Worm (Caenorhabditis elegans): ENCODE measurements around the gene C36C5.12.

C36C5.12 gene

ce11 chrV:3145241-3145640 is 13.9 kb downstream of the C36C5.12 start:
- TF ChIP-seq snpc-4 (tag; optimal IDR thresholded peaks at IDR 0.05) (no peak), peb-1 (tag; optimal IDR thresholded peaks at IDR 0.05) (no peak)

DNA sequence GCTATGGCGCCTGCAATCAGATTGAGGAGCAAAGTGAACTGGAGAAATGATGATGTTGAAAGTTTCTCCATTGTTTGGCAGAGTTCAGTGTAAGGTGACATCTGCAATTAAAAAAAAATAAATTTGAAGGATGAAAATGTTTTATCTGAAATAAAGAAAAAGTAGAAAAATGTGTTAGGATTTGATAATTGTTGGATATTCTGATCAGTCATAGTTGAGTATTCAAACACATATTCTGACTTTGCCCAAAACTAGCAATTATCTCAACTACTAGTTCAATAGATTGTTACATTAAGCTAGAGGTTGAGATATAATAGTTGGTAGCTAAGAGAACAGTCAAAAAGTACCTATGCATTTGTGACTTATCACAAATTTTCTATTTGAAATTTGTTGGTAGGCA is 14.7 kb downstream of the C36C5.12 start, which contains the start of gene srab-10:
Gene srab-10, minus strand, starts transcription at position 101 of the 400 bp plus-strand sequence.
- TF ChIP-seq crh-2 (tag; optimal IDR thresholded peaks at IDR 0.05): no peak
- TF ChIP-seq lsy-2 (tag; optimal IDR thresholded peaks at IDR 0.05): no peak
- TF ChIP-seq snpc-4 (tag; optimal IDR thresholded peaks at IDR 0.05): no peak
- no peak for TF ChIP-seq mab-5 (tag; optimal IDR thresholded peaks at IDR 0.05)
- no peak for TF ChIP-seq ztf-4 (tag; optimal IDR thresholded peaks at IDR 0.05)
- no peak for TF ChIP-seq unc-62 (GFP tag; optimal IDR thresholded peaks at IDR 0.05)
- TF ChIP-seq elt-1 (tag; optimal IDR thresholded peaks at IDR 0.05): no peak
- no peak for TF ChIP-seq sma-3 (GFP tag; optimal IDR thresholded peaks at IDR 0.05)
- TF ChIP-seq Y55F3AM.14 (GFP tag; optimal IDR thresholded peaks at IDR 0.05): no peak
- no peak for TF ChIP-seq alr-1 (tag; optimal IDR thresholded peaks at IDR 0.05)
- no peak for TF ChIP-seq aly-2 (tag; optimal IDR thresholded peaks at IDR 0.05)
- TF ChIP-seq sem-4 (tag; optimal IDR thresholded peaks at IDR 0.05): no peak
- TF ChIP-seq sma-9 (GFP tag; optimal IDR thresholded peaks at IDR 0.05): no peak
- no peak for TF ChIP-seq sma-9 (tag; optimal IDR thresholded peaks at IDR 0.05)
- TF ChIP-seq nhr-23 (tag; optimal IDR thresholded peaks at IDR 0.05): no peak
- TF ChIP-seq ztf-11 (tag; optimal IDR thresholded peaks at IDR 0.05): no peak
- TF ChIP-seq nhr-6 (tag; optimal IDR thresholded peaks at IDR 0.05): no peak
- no peak for TF ChIP-seq lin-13 (GFP tag; optimal IDR thresholded peaks at IDR 0.05)

DNA sequence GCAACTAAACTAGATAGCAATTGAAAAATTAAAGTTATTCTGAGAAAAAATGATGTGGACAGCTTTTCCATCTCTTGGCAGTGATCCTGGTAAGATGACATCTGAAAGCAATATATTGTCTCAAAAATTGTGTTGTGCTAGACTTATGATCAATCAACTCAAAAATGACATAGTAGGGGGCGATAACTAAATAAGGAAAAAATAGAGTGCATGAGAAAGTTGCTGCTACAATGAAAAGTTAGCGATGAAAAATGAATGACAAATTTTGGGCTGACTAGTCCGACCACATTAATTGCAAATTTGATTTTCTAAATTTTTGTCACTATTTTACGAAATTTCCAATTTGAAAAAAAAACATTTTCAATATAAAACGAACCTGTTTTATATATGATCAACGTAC is 18.0 kb downstream of the C36C5.12 start, which contains the start of gene srab-9:
Gene srab-9, minus strand, starts transcription at position 101 of the 400 bp plus-strand sequence.
- TF ChIP-seq snpc-4 (tag; optimal IDR thresholded peaks at IDR 0.05) (no peak), nhr-25 (tag; optimal IDR thresholded peaks at IDR 0.05) (no peak), ZK546.5 (tag; optimal IDR thresholded peaks at IDR 0.05) (no peak), C34F6.9 (tag; optimal IDR thresholded peaks at IDR 0.05) (no peak), aly-2 (tag; optimal IDR thresholded peaks at IDR 0.05) (no peak), sma-3 (GFP tag; optimal IDR thresholded peaks at IDR 0.05) (no peak)

ce11 chrV:3138488-3138887 is 20.7 kb downstream of the C36C5.12 start, which contains the start of the genes irld-3 and F02C9.1:
irld-3 (minus strand) TSS chrV:3138588.
F02C9.1 (plus strand) TSS chrV:3138703.
- TF ChIP-seq ama-1 (optimal IDR thresholded peaks at IDR 0.05): no peak
- no peak for TF ChIP-seq ztf-11 (tag; optimal IDR thresholded peaks at IDR 0.05)
- no peak for TF ChIP-seq sma-3 (GFP tag; optimal IDR thresholded peaks at IDR 0.05)
- TF ChIP-seq C34F6.9 (tag; optimal IDR thresholded peaks at IDR 0.05): no peak
- TF ChIP-seq lsy-2 (tag; optimal IDR thresholded peaks at IDR 0.05): no peak
- no peak for TF ChIP-seq snpc-4 (tag; optimal IDR thresholded peaks at IDR 0.05)
- TF ChIP-seq crh-2 (tag; optimal IDR thresholded peaks at IDR 0.05): no peak
- no peak for TF ChIP-seq R02D3.7 (tag; optimal IDR thresholded peaks at IDR 0.05)
- no peak for TF ChIP-seq dmd-4 (tag; optimal IDR thresholded peaks at IDR 0.05)

- TF ChIP-seq nhr-11 (tag; optimal IDR thresholded peaks at IDR 0.05): no peak
- TF ChIP-seq sma-9 (GFP tag; optimal IDR thresholded peaks at IDR 0.05): no peak
- no peak for TF ChIP-seq sma-9 (tag; optimal IDR thresholded peaks at IDR 0.05)
- TF ChIP-seq ztf-4 (tag; optimal IDR thresholded peaks at IDR 0.05): no peak
- TF ChIP-seq ceh-16 (tag; optimal IDR thresholded peaks at IDR 0.05): no peak
- TF ChIP-seq snpc-4 (tag; optimal IDR thresholded peaks at IDR 0.05): no peak
- TF ChIP-seq zag-1 (tag; optimal IDR thresholded peaks at IDR 0.05): no peak
- no peak for TF ChIP-seq nhr-129 (tag; optimal IDR thresholded peaks at IDR 0.05)
- no peak for TF ChIP-seq ZK546.5 (tag; optimal IDR thresholded peaks at IDR 0.05)
- TF ChIP-seq sma-3 (GFP tag; optimal IDR thresholded peaks at IDR 0.05): no peak
- no peak for TF ChIP-seq dmd-4 (tag; optimal IDR thresholded peaks at IDR 0.05)
- no peak for TF ChIP-seq nhr-12 (tag; optimal IDR thresholded peaks at IDR 0.05)
Measured at ce11 chrV:3133293-3133755, 25.8 kb downstream of the C36C5.12 start, which contains the start of gene F02C9.2. F02C9.2 (plus strand) TSS chrV:3133705.

DNA sequence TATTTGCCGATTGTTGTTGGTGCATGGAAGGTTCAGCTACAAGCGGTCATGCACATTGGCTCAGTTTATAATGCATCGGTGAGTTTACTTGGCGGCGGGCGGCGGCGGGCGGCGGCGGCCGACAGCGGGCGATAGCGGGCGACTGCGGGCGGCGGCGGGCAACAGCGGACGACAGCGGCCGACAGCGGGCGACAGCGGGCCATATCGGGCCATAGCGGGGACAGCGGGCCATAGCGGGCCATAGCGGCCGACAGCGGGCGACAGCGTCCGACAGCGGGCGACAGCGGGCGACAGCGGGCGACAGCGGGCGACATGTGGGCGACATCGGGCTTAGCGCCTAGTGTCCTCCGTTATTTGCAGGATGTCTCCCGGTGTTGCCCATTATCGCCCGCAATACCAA is 27.0 kb downstream of the C36C5.12 start:
- TF ChIP-seq mab-5 (tag; optimal IDR thresholded peaks at IDR 0.05): no peak
- TF ChIP-seq nhr-129 (tag; optimal IDR thresholded peaks at IDR 0.05): no peak
- TF ChIP-seq aly-2 (tag; optimal IDR thresholded peaks at IDR 0.05): no peak
- no peak for TF ChIP-seq gmeb-1 (tag; optimal IDR thresholded peaks at IDR 0.05)
- no peak for TF ChIP-seq F13H6.1 (tag; optimal IDR thresholded peaks at IDR 0.05)
- TF ChIP-seq lin-13 (GFP tag; optimal IDR thresholded peaks at IDR 0.05): no peak
- TF ChIP-seq C34F6.9 (tag; optimal IDR thresholded peaks at IDR 0.05): no peak
- TF ChIP-seq mdl-1 (tag; optimal IDR thresholded peaks at IDR 0.05): no peak

Data from whole organism, L2 larva.